Worm (Caenorhabditis elegans) whole organism, L4 larva: ENCODE measurements around the gene C17C3.5.

ENCODE experiments used
- R02D3.7 ChIP-seq: fragments of 150-350 bp; sonication (generic microtip); optimal IDR thresholded peaks from 3 replicates; lab custom pipeline; 2014; ENCODE audit warnings: missing biosample characterization, missing genetic modification characterization
- T20F7.1 ChIP-seq: fragments of 200-800 bp; sonication (Bioruptor generic); optimal IDR thresholded peaks from 2 replicates; lab custom pipeline; 2018; ENCODE audit warnings: mild to moderate bottlenecking, missing genetic modification characterization, missing compliant biosample characterization
- T26A8.4 ChIP-seq: fragments of 200-800 bp; sonication (Bioruptor generic); IDR thresholded peaks from 2 replicates; pipeline ENCODE4 v1.3.6; 2022; ENCODE audit warnings: missing genetic modification characterization, missing compliant biosample characterization
- Y48G9A.11 ChIP-seq: fragments of 200-800 bp; sonication (Bioruptor generic); IDR thresholded peaks from 2 replicates; pipeline ENCODE4 v1.3.6; 2022; ENCODE audit warnings: missing genetic modification reagents, missing genetic modification characterization, missing compliant biosample characterization
- ZK337.2 ChIP-seq: fragments of 200-800 bp; sonication (Bioruptor generic); IDR thresholded peaks from 2 replicates; pipeline ENCODE4 v1.3.6; 2022; ENCODE audit warnings: missing genetic modification reagents, missing genetic modification characterization, missing compliant biosample characterization
- ZK546.5 ChIP-seq, 2 experiments: sonication (generic microtip); optimal IDR thresholded peaks; 2 replicates each; lab custom pipeline; 2017; ENCODE audit warnings: missing biosample characterization in 2 of 2, missing genetic modification characterization in 2 of 2
- aly-2 ChIP-seq: sonication (generic microtip); optimal IDR thresholded peaks from 2 replicates; lab custom pipeline; 2018; ENCODE audit warnings: missing biosample characterization, missing genetic modification characterization
- ama-1 ChIP-seq: fragments of 150-350 bp; optimal IDR thresholded peaks from 2 replicates; lab custom pipeline; 2014; ENCODE audit warnings: inconsistent platforms, mixed read lengths
- attf-4 ChIP-seq: sonication (generic microtip); optimal IDR thresholded peaks from 3 replicates; lab custom pipeline; 2017; ENCODE audit warnings: missing biosample characterization, missing genetic modification characterization
- ceh-82 ChIP-seq: sonication (generic microtip); optimal IDR thresholded peaks from 2 replicates; lab custom pipeline; 2017; ENCODE audit warnings: missing biosample characterization, missing genetic modification characterization
- cey-2 ChIP-seq: sonication (generic microtip); optimal IDR thresholded peaks from 3 replicates; lab custom pipeline; 2017; ENCODE audit warnings: missing genetic modification characterization, mild to moderate bottlenecking, missing compliant biosample characterization, antibody characterized with exemption, borderline replicate concordance; ENCODE audit not compliant: insufficient read depth
- ctbp-1 ChIP-seq: fragments of 200-800 bp; sonication (Bioruptor generic); IDR thresholded peaks from 2 replicates; pipeline ENCODE4 v1.3.6; 2022; ENCODE audit warnings: missing genetic modification reagents, missing genetic modification characterization, missing compliant biosample characterization
- daf-16 ChIP-seq, 3 experiments: sonication (generic microtip); optimal IDR thresholded peaks; 2 replicates each; lab custom pipeline; 2016 to 2017; ENCODE audit warnings: missing genetic modification characterization in 3 of 3, missing genetic modification reagents in 3 of 3, mild to moderate bottlenecking in 2 of 3, missing compliant biosample characterization in 2 of 3, missing biosample characterization in 1 of 3, moderate library complexity in 1 of 3
- daf-19 ChIP-seq: fragments of 200-800 bp; sonication (Bioruptor generic); conservative IDR thresholded peaks from 2 replicates; pipeline ENCODE4 v1.3.6; 2022; ENCODE audit warnings: missing genetic modification characterization, missing compliant biosample characterization
- daf-8 ChIP-seq: fragments of 200-800 bp; sonication (Bioruptor generic); IDR thresholded peaks from 2 replicates; pipeline ENCODE4 v1.3.6; 2022; ENCODE audit warnings: missing genetic modification characterization, missing compliant biosample characterization
- dmd-8 ChIP-seq: fragments of 200-800 bp; sonication (Bioruptor generic); IDR thresholded peaks from 2 replicates; pipeline ENCODE4 v1.3.6; 2022; ENCODE audit warnings: missing genetic modification characterization, missing compliant biosample characterization
- dmd-9 ChIP-seq: fragments of 200-800 bp; sonication (Bioruptor generic); IDR thresholded peaks from 2 replicates; pipeline ENCODE4 v1.3.6; 2022; ENCODE audit warnings: missing genetic modification reagents, missing genetic modification characterization, missing compliant biosample characterization
- dpl-1 ChIP-seq: fragments of 150-350 bp; optimal IDR thresholded peaks from 2 replicates; lab custom pipeline; 2014; ENCODE audit warnings: missing biosample characterization, missing genetic modification reagents, missing genetic modification characterization
- duxl-1 ChIP-seq: sonication (generic microtip); optimal IDR thresholded peaks from 2 replicates; lab custom pipeline; 2016; ENCODE audit warnings: mild to moderate bottlenecking, missing genetic modification characterization, moderate library complexity, missing compliant biosample characterization; ENCODE audit not compliant: poor library complexity
- dve-1 ChIP-seq: sonication (generic microtip); optimal IDR thresholded peaks from 2 replicates; lab custom pipeline; 2017; ENCODE audit warnings: antibody characterized with exemption, mild to moderate bottlenecking, missing genetic modification characterization, missing compliant biosample characterization; ENCODE audit not compliant: insufficient read depth
- egl-27 ChIP-seq: sonication (generic microtip); optimal IDR thresholded peaks from 3 replicates; lab custom pipeline; 2017; ENCODE audit warnings: missing biosample characterization, missing genetic modification reagents, missing genetic modification characterization
- egl-43 ChIP-seq: fragments of 200-800 bp; sonication (Bioruptor generic); IDR thresholded peaks from 2 replicates; pipeline ENCODE4 v1.3.6; 2022; ENCODE audit warnings: missing genetic modification reagents, missing genetic modification characterization, missing compliant biosample characterization
- fkh-10 ChIP-seq: fragments of 150-350 bp; optimal IDR thresholded peaks from 2 replicates; lab custom pipeline; 2014; ENCODE audit warnings: missing biosample characterization, missing genetic modification reagents, missing genetic modification characterization
- fos-1 ChIP-seq: fragments of 150-350 bp; optimal IDR thresholded peaks from 2 replicates; lab custom pipeline; 2014; ENCODE audit warnings: missing biosample characterization, missing genetic modification characterization
- hif-1 ChIP-seq, 2 experiments: sonication (generic microtip); optimal IDR thresholded peaks; 2 replicates each; lab custom pipeline; 2016 to 2017; ENCODE audit warnings: missing compliant biosample characterization in 2 of 2, missing genetic modification characterization in 2 of 2, missing genetic modification reagents in 2 of 2, missing genotype in 2 of 2, mild to moderate bottlenecking in 1 of 2
- hlh-11 ChIP-seq: fragments of 200-800 bp; sonication (Bioruptor generic); optimal IDR thresholded peaks from 2 replicates; lab custom pipeline; 2018; ENCODE audit warnings: mild to moderate bottlenecking, missing genetic modification characterization, missing compliant biosample characterization
- hmg-1.1 ChIP-seq: fragments of 200-800 bp; sonication (Bioruptor generic); IDR thresholded peaks from 2 replicates; pipeline ENCODE4 v1.3.6; 2022; ENCODE audit warnings: missing genetic modification reagents, missing genetic modification characterization, missing compliant biosample characterization
- lin-1 ChIP-seq: fragments of 200-800 bp; sonication (Bioruptor generic); IDR thresholded peaks from 2 replicates; pipeline ENCODE4 v1.3.6; 2022; ENCODE audit warnings: missing genetic modification reagents, missing genetic modification characterization, missing compliant biosample characterization
- lin-13 ChIP-seq: fragments of 150-350 bp; optimal IDR thresholded peaks from 2 replicates; lab custom pipeline; 2014; ENCODE audit warnings: missing biosample characterization, missing genetic modification reagents, missing genetic modification characterization
- lir-3 ChIP-seq: sonication (generic microtip); optimal IDR thresholded peaks from 2 replicates; lab custom pipeline; 2016; ENCODE audit warnings: mild to moderate bottlenecking, missing genetic modification characterization, missing compliant biosample characterization
- madf-9 ChIP-seq: fragments of 200-800 bp; sonication (Bioruptor generic); conservative IDR thresholded peaks from 2 replicates; pipeline ENCODE4 v1.3.6; 2022; ENCODE audit warnings: missing genetic modification reagents, missing genetic modification characterization, missing compliant biosample characterization
- mdl-1 ChIP-seq, 2 experiments: fragments of 150-350 bp in 1 of 2; sonication (generic microtip) in 1 of 2; optimal IDR thresholded peaks; 2 replicates each; lab custom pipeline; 2014 to 2017; ENCODE audit warnings: missing biosample characterization in 2 of 2, missing genetic modification characterization in 2 of 2
- mdt-29 ChIP-seq: fragments of 200-800 bp; sonication (Bioruptor generic); IDR thresholded peaks from 2 replicates; pipeline ENCODE4 v1.3.6; 2022; ENCODE audit warnings: missing genetic modification reagents, missing genetic modification characterization, missing compliant biosample characterization
- mep-1 ChIP-seq: fragments of 150-350 bp; sonication (generic microtip); optimal IDR thresholded peaks from 3 replicates; lab custom pipeline; 2014; ENCODE audit warnings: missing biosample characterization, missing genetic modification characterization
- mxl-2 ChIP-seq: fragments of 200-800 bp; sonication (Bioruptor generic); conservative IDR thresholded peaks from 2 replicates; pipeline ENCODE4 v1.3.6; 2022; ENCODE audit warnings: missing genetic modification reagents, missing genetic modification characterization, missing compliant biosample characterization
- nhr-11 ChIP-seq: fragments of 150-350 bp; optimal IDR thresholded peaks from 2 replicates; lab custom pipeline; 2014; ENCODE audit warnings: missing biosample characterization, missing genetic modification characterization
- nhr-237 ChIP-seq: sonication (generic microtip); optimal IDR thresholded peaks from 2 replicates; lab custom pipeline; 2017; ENCODE audit warnings: missing biosample characterization, missing genetic modification characterization
- nhr-28 ChIP-seq: fragments of 150-350 bp; optimal IDR thresholded peaks from 2 replicates; lab custom pipeline; 2014; ENCODE audit warnings: missing biosample characterization, missing genetic modification characterization
- nhr-42 ChIP-seq: fragments of 200-800 bp; sonication (Bioruptor generic); IDR thresholded peaks from 2 replicates; pipeline ENCODE4 v1.3.6; 2022; ENCODE audit warnings: missing genetic modification characterization, missing compliant biosample characterization
- nhr-77 ChIP-seq: fragments of 150-350 bp; optimal IDR thresholded peaks from 2 replicates; lab custom pipeline; 2014; ENCODE audit warnings: missing biosample characterization, missing genetic modification characterization
- pha-4 ChIP-seq, 2 experiments: fragments of 150-350 bp in 1 of 2; fragments of 200-800 bp in 1 of 2; sonication (Bioruptor generic) in 1 of 2; IDR thresholded peaks in 1 of 2; optimal IDR thresholded peaks in 1 of 2; 2 replicates each; pipeline versions ENCODE4 v1.3.6 to Lab custom; 2014 to 2022; ENCODE audit warnings: missing genetic modification characterization in 2 of 2, missing genetic modification reagents in 2 of 2, missing biosample characterization in 1 of 2, missing compliant biosample characterization in 1 of 2
- php-3 ChIP-seq: fragments of 200-800 bp; sonication (Bioruptor generic); IDR thresholded peaks from 2 replicates; pipeline ENCODE4 v1.3.6; 2022; ENCODE audit warnings: missing genetic modification reagents, missing genetic modification characterization, missing compliant biosample characterization
- pqm-1 ChIP-seq: sonication (generic microtip); optimal IDR thresholded peaks from 2 replicates; lab custom pipeline; 2017; ENCODE audit warnings: missing biosample characterization, missing genetic modification characterization
- skn-1 ChIP-seq: fragments of 150-350 bp; optimal IDR thresholded peaks from 2 replicates; lab custom pipeline; 2014; ENCODE audit warnings: missing biosample characterization, missing genetic modification characterization
- snpc-1.2 ChIP-seq: fragments of 200-800 bp; sonication (Bioruptor generic); IDR thresholded peaks from 2 replicates; pipeline ENCODE4 v1.3.6; 2022; ENCODE audit warnings: missing genetic modification reagents, missing genetic modification characterization, missing compliant biosample characterization
- tra-1 ChIP-seq: fragments of 200-800 bp; sonication (Bioruptor generic); IDR thresholded peaks from 2 replicates; pipeline ENCODE4 v1.3.6; 2022; ENCODE audit warnings: missing genetic modification reagents, missing genetic modification characterization, missing compliant biosample characterization
- unc-39 ChIP-seq: sonication (generic microtip); optimal IDR thresholded peaks from 2 replicates; lab custom pipeline; 2017; ENCODE audit warnings: missing biosample characterization, missing genetic modification characterization
- unc-62 ChIP-seq, 3 experiments: fragments of 150-350 bp in 1 of 3; sonication (generic microtip); optimal IDR thresholded peaks in 2 of 3; peaks in 1 of 3; 1 replicate in 1 of 3; 2 replicates in 2 of 3; lab custom pipeline; 2014 to 2017; ENCODE audit warnings: missing biosample characterization in 3 of 3, missing genetic modification characterization in 3 of 3, missing genetic modification reagents in 3 of 3, missing genotype in 1 of 3
- vab-7 ChIP-seq: fragments of 200-800 bp; sonication (Bioruptor generic); IDR thresholded peaks from 2 replicates; pipeline ENCODE4 v1.3.6; 2022; ENCODE audit warnings: missing genetic modification reagents, missing genetic modification characterization, missing compliant biosample characterization
- zip-11 ChIP-seq: fragments of 200-800 bp; sonication (Bioruptor generic); IDR thresholded peaks from 2 replicates; pipeline ENCODE4 v1.3.6; 2022; ENCODE audit warnings: missing genetic modification characterization, missing compliant biosample characterization
- ztf-11 ChIP-seq: fragments of 150-350 bp; optimal IDR thresholded peaks from 2 replicates; lab custom pipeline; 2014; ENCODE audit warnings: missing biosample characterization, missing genetic modification characterization

Gene C17C3.5

ce11 chrII:5561392-5561791 lies 9.8 kb downstream of the C17C3.5 start, which contains the start of gene C17C3.3:
Gene C17C3.3 (plus strand): TSS chrII:5561737.
- no peak for TF ChIP-seq daf-19 (GFP tag; lab: Robert Waterston, UW)
- no peak for TF ChIP-seq tra-1 (GFP tag; lab: Robert Waterston, UW)
- TF ChIP-seq nhr-11 (tag; lab: Kevin White, UChicago), result no peak
- TF ChIP-seq hlh-11 (tag; lab: Kevin White, UChicago), result peak; percentile 24
- TF ChIP-seq attf-4 (tag; lab: Kevin White, UChicago), result no peak
- TF ChIP-seq php-3 (GFP tag; lab: Robert Waterston, UW), result no peak
- no peak for TF ChIP-seq cey-2 (tag; lab: Kevin White, UChicago)
- TF ChIP-seq dmd-8 (GFP tag; lab: Robert Waterston, UW), result no peak
- TF ChIP-seq mdl-1 (tag; optimal IDR thresholded peaks at IDR 0.05; lab: Kevin White, UChicago), result no peak
- no peak for TF ChIP-seq unc-39 (tag; lab: Kevin White, UChicago)
- no peak for TF ChIP-seq vab-7 (GFP tag; lab: Robert Waterston, UW)
- no peak for TF ChIP-seq nhr-42 (GFP tag; lab: Robert Waterston, UW)
- TF ChIP-seq pha-4 (GFP tag; IDR thresholded peaks at IDR 0.05; lab: Robert Waterston, UW), result no peak
- no peak for TF ChIP-seq pha-4 (tag; optimal IDR thresholded peaks at IDR 0.05; lab: Kevin White, UChicago)
- no peak for TF ChIP-seq mdt-29 (GFP tag; lab: Robert Waterston, UW)
- TF ChIP-seq nhr-28 (tag; lab: Kevin White, UChicago), result peak; percentile 28
- no peak for TF ChIP-seq nhr-237
- TF ChIP-seq duxl-1 (tag; lab: Kevin White, UChicago), result no peak
- no peak for TF ChIP-seq T26A8.4 (GFP tag; lab: Robert Waterston, UW)
- TF ChIP-seq lir-3 (tag; lab: Kevin White, UChicago), result no peak
- no peak for TF ChIP-seq R02D3.7 (tag; lab: Kevin White, UChicago)
- no peak for TF ChIP-seq hmg-1.1 (GFP tag; lab: Robert Waterston, UW)
- TF ChIP-seq ztf-11 (tag; lab: Kevin White, UChicago), result no peak
- no peak for TF ChIP-seq Y48G9A.11 (GFP tag; lab: Robert Waterston, UW)
- no peak for TF ChIP-seq ceh-82 (tag; lab: Kevin White, UChicago)
- TF ChIP-seq fos-1 (tag; lab: Kevin White, UChicago), result no peak
- no peak for TF ChIP-seq dpl-1
- peak; percentile 58 for TF ChIP-seq pqm-1 (tag; lab: Kevin White, UChicago)
- TF ChIP-seq nhr-77, result peak; percentile 5
- TF ChIP-seq ama-1 (lab: Kevin White, UChicago), result no peak
- no peak for TF ChIP-seq lin-1
- no peak for TF ChIP-seq skn-1 (tag; lab: Kevin White, UChicago)
- TF ChIP-seq ZK337.2 (GFP tag; lab: Robert Waterston, UW), result no peak
- TF ChIP-seq egl-27 (tag; lab: Kevin White, UChicago), result no peak
- no peak for TF ChIP-seq zip-11 (GFP tag; lab: Robert Waterston, UW)
- peak; percentile 72 for TF ChIP-seq dve-1 (tag; lab: Kevin White, UChicago)
- no peak for TF ChIP-seq egl-43 (GFP tag; lab: Robert Waterston, UW)
- TF ChIP-seq madf-9 (GFP tag; lab: Robert Waterston, UW), result no peak
- no peak for TF ChIP-seq ZK546.5 (tag; optimal IDR thresholded peaks at IDR 0.05; lab: Kevin White, UChicago)
- no peak for TF ChIP-seq fkh-10 (GFP tag; lab: Kevin White, UChicago)
- TF ChIP-seq lin-13 (GFP tag; lab: Kevin White, UChicago), result no peak
- no peak for TF ChIP-seq daf-8 (GFP tag; lab: Robert Waterston, UW)
- TF ChIP-seq hif-1 (tag; optimal IDR thresholded peaks at IDR 0.05; lab: Kevin White, UChicago), result no peak
- TF ChIP-seq unc-62 (GFP tag; optimal IDR thresholded peaks at IDR 0.05 in 1 of 2; lab: Kevin White, UChicago), result no peak
- TF ChIP-seq unc-62 (tag; optimal IDR thresholded peaks at IDR 0.05; lab: Kevin White, UChicago), result no peak
- no peak for TF ChIP-seq daf-16 (GFP tag; optimal IDR thresholded peaks at IDR 0.05; lab: Kevin White, UChicago)
- peak; percentile 97 for TF ChIP-seq daf-16 (tag; optimal IDR thresholded peaks at IDR 0.05; lab: Kevin White, UChicago)
- TF ChIP-seq snpc-1.2, result no peak
- no peak for TF ChIP-seq dmd-9 (GFP tag; lab: Robert Waterston, UW)
- no peak for TF ChIP-seq T20F7.1 (GFP tag; lab: Kevin White, UChicago)
- TF ChIP-seq aly-2, result no peak
- no peak for TF ChIP-seq mep-1
- no peak for TF ChIP-seq mxl-2 (GFP tag; lab: Robert Waterston, UW)
- TF ChIP-seq ctbp-1 (GFP tag; lab: Robert Waterston, UW), result no peak
